Worm (Caenorhabditis elegans): ENCODE results near the gene dlat-1.

The dlat-1 gene

ce11 chrV:14405647-14406046, 41.4 kb downstream of the dlat-1 start:
- TF ChIP-seq pax-3 (tag; optimal IDR thresholded peaks at IDR 0.05) (peak; percentile 5), ztf-4 (tag; optimal IDR thresholded peaks at IDR 0.05) (no peak), nhr-85 (tag) (no peak), irx-1 (tag; optimal IDR thresholded peaks at IDR 0.05) (no peak), hlh-17 (GFP tag; optimal IDR thresholded peaks at IDR 0.05; ENCODE audit: borderline replicate concordance) (no peak), lin-14 (GFP tag; optimal IDR thresholded peaks at IDR 0.05) (peak; percentile 48), snpc-4 (tag; optimal IDR thresholded peaks at IDR 0.05) (no peak), snu-23 (GFP tag; optimal IDR thresholded peaks at IDR 0.05) (no peak), C16A3.4 (tag; optimal IDR thresholded peaks at IDR 0.05) (no peak), nhr-71 (tag; optimal IDR thresholded peaks at IDR 0.05) (peak; percentile 11), lin-39 (tag; optimal IDR thresholded peaks at IDR 0.05) (no peak), mef-2 (tag; optimal IDR thresholded peaks at IDR 0.05) (no peak), ama-1 (optimal IDR thresholded peaks at IDR 0.05) (no peak), hlh-4 (tag; optimal IDR thresholded peaks at IDR 0.05) (no peak), sptf-1 (tag; optimal IDR thresholded peaks at IDR 0.05) (no peak), ceh-8 (GFP tag; optimal IDR thresholded peaks at IDR 0.05) (peak; percentile 90), nhr-76 (tag; optimal IDR thresholded peaks at IDR 0.05) (no peak), zip-4 (GFP tag; optimal IDR thresholded peaks at IDR 0.05) (no peak), ceh-82 (tag; optimal IDR thresholded peaks at IDR 0.05) (no peak)

ce11 chrV:14396123-14396669, 50.9 kb downstream of the dlat-1 start:
- TF ChIP-seq lin-13 (GFP tag; optimal IDR thresholded peaks at IDR 0.05), result no peak
- no peak for TF ChIP-seq hlh-17 (GFP tag; optimal IDR thresholded peaks at IDR 0.05; ENCODE audit: borderline replicate concordance)
- no peak for TF ChIP-seq swsn-7 (tag; optimal IDR thresholded peaks at IDR 0.05)
- no peak for TF ChIP-seq nhr-85 (tag)
- no peak for TF ChIP-seq C34B4.2 (tag; optimal IDR thresholded peaks at IDR 0.05)
- TF ChIP-seq fkh-10 (GFP tag; optimal IDR thresholded peaks at IDR 0.05), result no peak
- no peak for TF ChIP-seq nhr-19 (GFP tag; conservative IDR thresholded peaks at IDR 0.05)

Data from whole organism, L1 larva.